Worm (Caenorhabditis elegans): ENCODE results near the gene T26E4.9.

ce11 chrV:15826110-15826509, 23.6 kb upstream of the T26E4.9 start, which contains the start of gene srbc-51:
- TF ChIP-seq ztf-23 (GFP tag; IDR thresholded peaks at IDR 0.05) (no peak), ref-1 (GFP tag; conservative IDR thresholded peaks at IDR 0.05) (no peak), ztf-29 (GFP tag; IDR thresholded peaks at IDR 0.05) (no peak), flt-1 (GFP tag; IDR thresholded peaks at IDR 0.05) (no peak), cog-1 (tag; optimal IDR thresholded peaks at IDR 0.05) (no peak), med-1 (GFP tag; optimal IDR thresholded peaks at IDR 0.05; ENCODE audit: insufficient read depth) (no peak)

Measured in whole organism, midembryonic.